Worm (Caenorhabditis elegans) whole organism, L4/young adult: ENCODE results near the gene F40H3.1.

ENCODE experiments used
- W03F9.2 ChIP-seq: fragments of 150-350 bp; optimal IDR thresholded peaks from 2 replicates; lab custom pipeline; 2014; ENCODE audit warnings: missing biosample characterization, missing genetic modification characterization
- dao-5 ChIP-seq: sonication (generic microtip); optimal IDR thresholded peaks from 2 replicates; lab custom pipeline; 2016; ENCODE audit warnings: missing genotype, missing genetic modification characterization, moderate library complexity, missing compliant biosample characterization
- him-1 ChIP-seq: sonication (generic microtip); optimal IDR thresholded peaks from 2 replicates; lab custom pipeline; 2016; ENCODE audit warnings: missing genotype, missing genetic modification reagents, missing genetic modification characterization, missing compliant biosample characterization

Gene F40H3.1

ce11 chrII:6179531-6179930 lies at the start of gene F40H3.1:
F40H3.1 (plus strand) TSS chrII:6179831.
- TF ChIP-seq dao-5 (no peak), W03F9.2 (tag; lab: Kevin White, UChicago) (no peak), him-1 (no peak)

ce11 chrII:6132595-6132994 lies 47.0 kb upstream of the F40H3.1 start, which contains the start of gene abts-3:
abts-3 (plus strand) TSS chrII:6132895.
- TF ChIP-seq him-1 (no peak), W03F9.2 (tag; lab: Kevin White, UChicago) (no peak), dao-5 (no peak)

- no peak for TF ChIP-seq dao-5
- no peak for TF ChIP-seq him-1
- TF ChIP-seq W03F9.2 (tag; lab: Kevin White, UChicago) = no peak
These were observed 44.1 kb upstream of the F40H3.1 start for ce11 chrII:6135530-6135929.

ce11 chrII:6136712-6137111 lies 42.9 kb upstream of the F40H3.1 start:
- TF ChIP-seq W03F9.2 (tag; lab: Kevin White, UChicago) (no peak), dao-5 (no peak), him-1 (no peak)

ce11 chrII:6138138-6138537 lies 41.5 kb upstream of the F40H3.1 start:
- TF ChIP-seq W03F9.2 (tag; lab: Kevin White, UChicago) (no peak), him-1 (no peak), dao-5 (no peak)

ce11 chrII:6139484-6139883 lies 40.1 kb upstream of the F40H3.1 start:
- TF ChIP-seq W03F9.2 (tag; lab: Kevin White, UChicago) (no peak), dao-5 (no peak), him-1 (no peak)

- TF ChIP-seq him-1 (no peak), dao-5 (no peak), W03F9.2 (tag; lab: Kevin White, UChicago) (no peak)
These were observed 37.1 kb upstream of the F40H3.1 start for ce11 chrII:6142539-6142938.

- TF ChIP-seq him-1 (no peak), W03F9.2 (tag; lab: Kevin White, UChicago) (no peak), dao-5 (no peak)
These were observed 32.5 kb upstream of the F40H3.1 start for ce11 chrII:6147131-6147530.

- TF ChIP-seq W03F9.2 (tag; lab: Kevin White, UChicago) (no peak), him-1 (no peak), dao-5 (no peak)
These were observed 31.3 kb upstream of the F40H3.1 start for ce11 chrII:6148369-6148768.

ce11 chrII:6149434-6149833 lies 30.2 kb upstream of the F40H3.1 start:
- TF ChIP-seq dao-5 (no peak), W03F9.2 (tag; lab: Kevin White, UChicago) (no peak), him-1 (no peak)

ce11 chrII:6158111-6158510 lies 21.5 kb upstream of the F40H3.1 start:
- TF ChIP-seq him-1 (no peak), W03F9.2 (tag; lab: Kevin White, UChicago) (no peak), dao-5 (no peak)

ce11 chrII:6160994-6161393 lies 18.6 kb upstream of the F40H3.1 start, which contains the start of gene exp-1:
exp-1 (minus strand) TSS chrII:6161094.
- TF ChIP-seq him-1 (no peak), W03F9.2 (tag; lab: Kevin White, UChicago) (no peak), dao-5 (no peak)

- TF ChIP-seq dao-5 (no peak), him-1 (no peak), W03F9.2 (tag; lab: Kevin White, UChicago) (no peak)
These were observed 14.5 kb upstream of the F40H3.1 start for ce11 chrII:6165152-6165551.

ce11 chrII:6168714-6169113 lies 10.9 kb upstream of the F40H3.1 start:
- TF ChIP-seq dao-5 (no peak), him-1 (no peak), W03F9.2 (tag; lab: Kevin White, UChicago) (no peak)

ce11 chrII:6169156-6169555 lies 10.5 kb upstream of the F40H3.1 start, which contains the start of gene hst-3.1:
hst-3.1 (minus strand) TSS chrII:6169256.
- TF ChIP-seq him-1 (no peak), dao-5 (no peak), W03F9.2 (tag; lab: Kevin White, UChicago) (no peak)

- TF ChIP-seq W03F9.2 (tag; lab: Kevin White, UChicago) (no peak), dao-5 (no peak), him-1 (no peak)
These were observed 9.4 kb upstream of the F40H3.1 start for ce11 chrII:6170236-6170635.
